Worm (Caenorhabditis elegans) whole organism, L4 larva: ENCODE measurements around the gene nhr-154.

Experiments
- F26F4.8 ChIP-seq: fragments of 200-800 bp; sonication (Bioruptor generic); conservative IDR thresholded peaks from 2 replicates; pipeline ENCODE4 v1.3.6; 2022; ENCODE audit warnings: missing genetic modification characterization, missing compliant biosample characterization
- F37D6.2 ChIP-seq: sonication (generic microtip); optimal IDR thresholded peaks from 2 replicates; lab custom pipeline; 2016; ENCODE audit warnings: mild to moderate bottlenecking, missing genetic modification characterization, missing compliant biosample characterization
- F44E2.7 ChIP-seq: fragments of 200-800 bp; sonication (Bioruptor generic); IDR thresholded peaks from 2 replicates; pipeline ENCODE4 v2.1.2; 2022; ENCODE audit warnings: missing genetic modification characterization, missing compliant biosample characterization
- T26A8.4 ChIP-seq: fragments of 200-800 bp; sonication (Bioruptor generic); IDR thresholded peaks from 2 replicates; pipeline ENCODE4 v1.3.6; 2022; ENCODE audit warnings: missing genetic modification characterization, missing compliant biosample characterization
- aha-1 ChIP-seq: fragments of 150-350 bp; peaks from one replicate; lab custom pipeline; 2014; ENCODE audit warnings: missing biosample characterization, missing genetic modification characterization
- ceh-62 ChIP-seq: sonication (generic microtip); optimal IDR thresholded peaks from 2 replicates; lab custom pipeline; 2017; ENCODE audit warnings: missing biosample characterization, missing genetic modification characterization
- cey-2 ChIP-seq: sonication (generic microtip); optimal IDR thresholded peaks from 3 replicates; lab custom pipeline; 2017; ENCODE audit warnings: missing genetic modification characterization, mild to moderate bottlenecking, missing compliant biosample characterization, antibody characterized with exemption, borderline replicate concordance; ENCODE audit not compliant: insufficient read depth
- ctbp-1 ChIP-seq: fragments of 200-800 bp; sonication (Bioruptor generic); IDR thresholded peaks from 2 replicates; pipeline ENCODE4 v1.3.6; 2022; ENCODE audit warnings: missing genetic modification reagents, missing genetic modification characterization, missing compliant biosample characterization
- daf-12 ChIP-seq: fragments of 150-350 bp; optimal IDR thresholded peaks from 2 replicates; lab custom pipeline; 2014; ENCODE audit warnings: missing biosample characterization, missing genetic modification reagents, missing genetic modification characterization
- daf-16 ChIP-seq, 3 experiments: sonication (generic microtip); optimal IDR thresholded peaks; 2 replicates each; lab custom pipeline; 2016 to 2017; ENCODE audit warnings: missing genetic modification characterization in 3 of 3, missing genetic modification reagents in 3 of 3, mild to moderate bottlenecking in 2 of 3, missing compliant biosample characterization in 2 of 3, missing biosample characterization in 1 of 3, moderate library complexity in 1 of 3
- daf-19 ChIP-seq: fragments of 200-800 bp; sonication (Bioruptor generic); conservative IDR thresholded peaks from 2 replicates; pipeline ENCODE4 v1.3.6; 2022; ENCODE audit warnings: missing genetic modification characterization, missing compliant biosample characterization
- dmd-6 ChIP-seq: fragments of 200-800 bp; sonication (Bioruptor generic); IDR thresholded peaks from 2 replicates; pipeline ENCODE4 v1.3.6; 2022; ENCODE audit warnings: missing genetic modification reagents, missing genetic modification characterization, missing compliant biosample characterization
- dve-1 ChIP-seq: sonication (generic microtip); optimal IDR thresholded peaks from 2 replicates; lab custom pipeline; 2017; ENCODE audit warnings: antibody characterized with exemption, mild to moderate bottlenecking, missing genetic modification characterization, missing compliant biosample characterization; ENCODE audit not compliant: insufficient read depth
- fos-1 ChIP-seq: fragments of 150-350 bp; optimal IDR thresholded peaks from 2 replicates; lab custom pipeline; 2014; ENCODE audit warnings: missing biosample characterization, missing genetic modification characterization
- gei-8 ChIP-seq: fragments of 200-800 bp; sonication (Bioruptor generic); optimal IDR thresholded peaks from 2 replicates; lab custom pipeline; 2018; ENCODE audit warnings: mild to moderate bottlenecking, missing genetic modification characterization, missing compliant biosample characterization
- hlh-11 ChIP-seq: fragments of 200-800 bp; sonication (Bioruptor generic); optimal IDR thresholded peaks from 2 replicates; lab custom pipeline; 2018; ENCODE audit warnings: mild to moderate bottlenecking, missing genetic modification characterization, missing compliant biosample characterization
- hlh-30 ChIP-seq: sonication (generic microtip); optimal IDR thresholded peaks from 2 replicates; lab custom pipeline; 2017; ENCODE audit warnings: antibody characterized with exemption, mild to moderate bottlenecking, missing genetic modification characterization, missing compliant biosample characterization; ENCODE audit not compliant: insufficient read depth
- jun-1 ChIP-seq: fragments of 150-350 bp; optimal IDR thresholded peaks from 2 replicates; lab custom pipeline; 2014; ENCODE audit warnings: missing biosample characterization, missing genetic modification reagents, missing genetic modification characterization
- lin-29 ChIP-seq: fragments of 200-800 bp; sonication (Bioruptor generic); IDR thresholded peaks from 2 replicates; pipeline ENCODE4 v1.3.6; 2022; ENCODE audit warnings: missing genetic modification reagents, missing genetic modification characterization, missing compliant biosample characterization
- lin-38 ChIP-seq: fragments of 200-800 bp; sonication (Bioruptor generic); IDR thresholded peaks from 2 replicates; pipeline ENCODE4 v1.3.6; 2022; ENCODE audit warnings: missing genetic modification reagents, missing genetic modification characterization, missing compliant biosample characterization
- madf-5 ChIP-seq, 2 experiments: fragments of 200-800 bp; sonication (Bioruptor generic); IDR thresholded peaks; 2 replicates each; pipeline ENCODE4 v1.3.6; 2022; ENCODE audit warnings: missing compliant biosample characterization in 2 of 2, missing genetic modification characterization in 2 of 2
- mdl-1 ChIP-seq, 2 experiments: fragments of 150-350 bp in 1 of 2; sonication (generic microtip) in 1 of 2; optimal IDR thresholded peaks; 2 replicates each; lab custom pipeline; 2014 to 2017; ENCODE audit warnings: missing biosample characterization in 2 of 2, missing genetic modification characterization in 2 of 2
- mdt-29 ChIP-seq: fragments of 200-800 bp; sonication (Bioruptor generic); IDR thresholded peaks from 2 replicates; pipeline ENCODE4 v1.3.6; 2022; ENCODE audit warnings: missing genetic modification reagents, missing genetic modification characterization, missing compliant biosample characterization
- nhr-102 ChIP-seq: sonication (generic microtip); optimal IDR thresholded peaks from 2 replicates; lab custom pipeline; 2016; ENCODE audit warnings: mild to moderate bottlenecking, missing genetic modification characterization, moderate library complexity, missing compliant biosample characterization
- nhr-11 ChIP-seq: fragments of 150-350 bp; optimal IDR thresholded peaks from 2 replicates; lab custom pipeline; 2014; ENCODE audit warnings: missing biosample characterization, missing genetic modification characterization
- nhr-28 ChIP-seq: fragments of 150-350 bp; optimal IDR thresholded peaks from 2 replicates; lab custom pipeline; 2014; ENCODE audit warnings: missing biosample characterization, missing genetic modification characterization
- nhr-41 ChIP-seq: fragments of 200-800 bp; sonication (Bioruptor generic); IDR thresholded peaks from 2 replicates; pipeline ENCODE4 v1.3.6; 2022; ENCODE audit warnings: missing genetic modification reagents, missing genetic modification characterization, missing compliant biosample characterization
- nhr-42 ChIP-seq: fragments of 200-800 bp; sonication (Bioruptor generic); IDR thresholded peaks from 2 replicates; pipeline ENCODE4 v1.3.6; 2022; ENCODE audit warnings: missing genetic modification characterization, missing compliant biosample characterization
- nhr-6 ChIP-seq: fragments of 150-350 bp; optimal IDR thresholded peaks from 2 replicates; lab custom pipeline; 2014; ENCODE audit warnings: missing biosample characterization, missing genetic modification characterization
- nhr-77 ChIP-seq: fragments of 150-350 bp; optimal IDR thresholded peaks from 2 replicates; lab custom pipeline; 2014; ENCODE audit warnings: missing biosample characterization, missing genetic modification characterization
- pha-4 ChIP-seq, 2 experiments: fragments of 150-350 bp in 1 of 2; fragments of 200-800 bp in 1 of 2; sonication (Bioruptor generic) in 1 of 2; IDR thresholded peaks in 1 of 2; optimal IDR thresholded peaks in 1 of 2; 2 replicates each; pipeline versions ENCODE4 v1.3.6 to Lab custom; 2014 to 2022; ENCODE audit warnings: missing genetic modification characterization in 2 of 2, missing genetic modification reagents in 2 of 2, missing biosample characterization in 1 of 2, missing compliant biosample characterization in 1 of 2
- saeg-2 ChIP-seq: fragments of 200-800 bp; sonication (Bioruptor generic); IDR thresholded peaks from 2 replicates; pipeline ENCODE4 v1.3.6; 2022; ENCODE audit warnings: missing genetic modification reagents, missing genetic modification characterization, missing compliant biosample characterization
- snpc-4 ChIP-seq: fragments of 150-350 bp; optimal IDR thresholded peaks from 2 replicates; lab custom pipeline; 2014; ENCODE audit warnings: missing biosample characterization, missing genetic modification characterization
- tag-97 ChIP-seq: fragments of 200-800 bp; sonication (Bioruptor generic); IDR thresholded peaks from 2 replicates; pipeline ENCODE4 v1.3.6; 2022; ENCODE audit warnings: missing genetic modification characterization, missing compliant biosample characterization
- vab-7 ChIP-seq: fragments of 200-800 bp; sonication (Bioruptor generic); IDR thresholded peaks from 2 replicates; pipeline ENCODE4 v1.3.6; 2022; ENCODE audit warnings: missing genetic modification reagents, missing genetic modification characterization, missing compliant biosample characterization
- zfp-3 ChIP-seq: fragments of 200-800 bp; sonication (Bioruptor generic); conservative IDR thresholded peaks from 2 replicates; pipeline ENCODE4 v1.3.6; 2022; ENCODE audit warnings: missing genetic modification reagents, missing genetic modification characterization, missing compliant biosample characterization
- zip-2 ChIP-seq: fragments of 150-350 bp; optimal IDR thresholded peaks from 2 replicates; lab custom pipeline; 2014; ENCODE audit warnings: missing biosample characterization, missing genetic modification characterization

The nhr-154 gene

DNA sequence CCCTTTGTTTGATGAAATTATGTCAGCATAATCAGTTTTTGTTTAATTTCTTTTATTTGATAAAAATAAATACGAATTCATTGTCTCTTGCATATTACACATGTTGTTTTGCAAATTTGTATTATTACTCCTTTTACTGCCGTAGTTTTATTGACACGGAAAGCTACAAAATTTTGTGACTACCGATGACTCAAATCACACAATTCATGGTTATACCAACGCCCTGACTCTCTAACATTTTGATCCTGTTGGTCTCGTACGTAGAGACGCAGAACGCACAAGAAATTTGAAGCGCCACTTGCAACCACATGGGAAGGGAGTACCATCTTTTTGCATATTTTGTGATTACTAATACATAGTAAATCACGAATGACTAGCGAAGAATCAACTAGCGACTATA, 5.2 kb upstream of the nhr-154 start, which contains the start of gene nhr-207:
nhr-207 (plus strand) TSS at position 282 of the 400 bp plus-strand sequence.
- TF ChIP-seq nhr-102 (tag; lab: Kevin White, UChicago) (peak; percentile 54), hlh-30 (tag; lab: Kevin White, UChicago) (no peak), daf-16 (GFP tag; optimal IDR thresholded peaks at IDR 0.05; lab: Kevin White, UChicago) (no peak), daf-16 (tag; optimal IDR thresholded peaks at IDR 0.05; lab: Kevin White, UChicago) (peak; percentile 51), gei-8 (GFP tag; lab: Kevin White, UChicago) (no peak), madf-5 (GFP tag; IDR thresholded peaks at IDR 0.05; lab: Robert Waterston, UW) (no peak), tag-97 (GFP tag; lab: Robert Waterston, UW) (no peak), nhr-41 (GFP tag; lab: Robert Waterston, UW) (no peak), zip-2 (tag; lab: Kevin White, UChicago) (no peak), daf-12 (tag; lab: Kevin White, UChicago) (no peak), nhr-28 (tag; lab: Kevin White, UChicago) (peak; percentile 95), jun-1 (tag; lab: Kevin White, UChicago) (no peak), zfp-3 (GFP tag; lab: Robert Waterston, UW) (no peak), dve-1 (peak; percentile 45), ceh-62 (tag; lab: Kevin White, UChicago) (no peak), nhr-11 (tag; lab: Kevin White, UChicago) (no peak), mdt-29 (GFP tag; lab: Robert Waterston, UW) (no peak), T26A8.4 (no peak), cey-2 (no peak), mdl-1 (tag; optimal IDR thresholded peaks at IDR 0.05; lab: Kevin White, UChicago) (peak in 1 of 2 experiments; percentile 71), lin-29 (GFP tag; lab: Robert Waterston, UW) (no peak), F26F4.8 (GFP tag; lab: Robert Waterston, UW) (no peak), fos-1 (tag; lab: Kevin White, UChicago) (no peak), saeg-2 (no peak), nhr-77 (peak; percentile 20), aha-1 (tag; lab: Kevin White, UChicago) (no peak), F44E2.7 (GFP tag; lab: Robert Waterston, UW) (no peak), pha-4 (GFP tag; IDR thresholded peaks at IDR 0.05; lab: Robert Waterston, UW) (no peak), pha-4 (tag; optimal IDR thresholded peaks at IDR 0.05; lab: Kevin White, UChicago) (no peak), vab-7 (GFP tag; lab: Robert Waterston, UW) (no peak), dmd-6 (GFP tag; lab: Robert Waterston, UW) (peak; percentile 85), ctbp-1 (GFP tag; lab: Robert Waterston, UW) (no peak), hlh-11 (tag; lab: Kevin White, UChicago) (peak; percentile 39), nhr-6 (tag; lab: Kevin White, UChicago) (peak; percentile 85)

DNA sequence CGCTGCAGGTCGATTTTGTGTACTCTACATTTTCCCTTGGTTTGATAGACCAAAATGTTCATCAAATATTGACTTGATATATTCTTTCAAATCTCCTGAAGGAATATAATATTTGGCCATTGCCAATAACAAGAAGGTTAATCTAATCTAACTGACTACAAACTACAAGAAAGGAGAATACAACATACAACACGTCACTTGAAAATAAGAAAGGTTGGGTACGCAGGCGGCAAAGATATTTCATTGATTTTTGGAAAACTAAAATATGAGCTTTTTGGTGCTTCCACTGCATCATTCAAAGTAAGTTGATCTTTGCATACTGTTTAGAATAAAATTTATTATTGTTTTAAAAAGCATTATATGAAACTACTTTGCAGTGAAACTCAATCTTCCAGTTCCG, 3.0 kb upstream of the nhr-154 start, which contains the start of gene nhr-209:
nhr-209 (plus strand) TSS at position 27 of the 400 bp plus-strand sequence.
- no peak for TF ChIP-seq daf-19 (GFP tag; lab: Robert Waterston, UW)
- peak; percentile 82 for TF ChIP-seq nhr-28 (tag; lab: Kevin White, UChicago)

DNA sequence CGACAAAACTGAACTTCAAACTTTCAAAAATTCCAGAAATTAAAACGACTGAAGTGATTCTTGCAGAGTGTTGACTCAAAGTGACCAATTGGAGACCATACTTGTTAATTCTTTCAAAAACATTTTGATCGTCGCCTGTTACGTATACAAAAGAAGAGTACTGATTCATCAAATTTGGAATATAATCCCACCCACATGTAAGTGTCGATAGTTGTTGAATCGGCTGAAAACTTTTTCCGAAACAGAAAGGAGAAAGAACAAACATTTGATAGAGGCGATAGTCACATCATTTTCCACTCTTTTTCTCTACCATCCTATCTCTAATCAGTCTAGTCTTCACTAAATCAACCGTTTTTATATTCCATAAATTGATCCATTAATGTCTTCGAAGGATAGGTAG, 2.8 kb downstream of the nhr-154 start, which contains the start of gene nhr-153:
nhr-153 (plus strand) TSS at position 301 of the 400 bp plus-strand sequence.
- TF ChIP-seq nhr-42 (GFP tag; lab: Robert Waterston, UW) (no peak), lin-38 (GFP tag; lab: Robert Waterston, UW) (no peak), snpc-4 (tag; lab: Kevin White, UChicago) (no peak), nhr-28 (tag; lab: Kevin White, UChicago) (peak; percentile 19), aha-1 (tag; lab: Kevin White, UChicago) (peak; percentile 67), F37D6.2 (tag; lab: Kevin White, UChicago) (no peak)
